Fruit fly (Drosophila melanogaster) whole organism, embryonic: Measurements from ENCODE around the gene Fas3.

ENCODE experiments used
- Asciz ChIP-seq: fragments of 200-800 bp; sonication (Bioruptor generic); optimal IDR thresholded peaks from 2 replicates; lab custom pipeline; 2017; ENCODE audit warnings: missing biosample characterization, mild to moderate bottlenecking, missing genetic modification characterization, missing genetic modification reagents
- CG11093 ChIP-seq: fragments of 200-800 bp; sonication (Bioruptor generic); IDR thresholded peaks from 3 replicates; pipeline ENCODE4 v1.3.6; 2022; ENCODE audit warnings: missing biosample characterization, missing genetic modification characterization
- CG13424 ChIP-seq: fragments of 200-800 bp; sonication (Bioruptor generic); optimal IDR thresholded peaks from 2 replicates; lab custom pipeline; 2019; ENCODE audit warnings: missing biosample characterization, mild to moderate bottlenecking, missing genetic modification characterization, moderate library complexity
- CG15479 ChIP-seq: fragments of 200-800 bp; sonication (Bioruptor generic); optimal IDR thresholded peaks from 3 replicates; lab custom pipeline; 2019; ENCODE audit warnings: missing biosample characterization, mild to moderate bottlenecking, missing genetic modification characterization, moderate library complexity
- CG15514 ChIP-seq: fragments of 200-800 bp; sonication (Bioruptor generic); optimal IDR thresholded peaks from 3 replicates; lab custom pipeline; 2017; ENCODE audit warnings: missing biosample characterization, missing genetic modification characterization, mild to moderate bottlenecking, moderate library complexity, missing genetic modification reagents
- CG1602 ChIP-seq: fragments of 200-800 bp; sonication (Bioruptor generic); optimal IDR thresholded peaks from 3 replicates; lab custom pipeline; 2016; ENCODE audit warnings: missing biosample characterization, missing genetic modification characterization
- CG17829 ChIP-seq: fragments of 200-800 bp; optimal IDR thresholded peaks from 2 replicates; lab custom pipeline; 2019; ENCODE audit warnings: missing biosample characterization, mild to moderate bottlenecking, missing genetic modification characterization, moderate library complexity
- CG1792 ChIP-seq: fragments of 200-800 bp; sonication (Bioruptor generic); optimal IDR thresholded peaks from 2 replicates; lab custom pipeline; 2016; ENCODE audit warnings: missing biosample characterization, missing genetic modification characterization
- CG18011 ChIP-seq: fragments of 200-800 bp; sonication (Bioruptor generic); optimal IDR thresholded peaks from 2 replicates; lab custom pipeline; 2017; ENCODE audit warnings: missing biosample characterization, missing genetic modification characterization, mild to moderate bottlenecking, moderate library complexity, missing genotype
- CG18262 ChIP-seq: fragments of 200-800 bp; optimal IDR thresholded peaks from 3 replicates; lab custom pipeline; 2019; ENCODE audit warnings: missing biosample characterization, mild to moderate bottlenecking, missing genetic modification characterization, moderate library complexity
- CG18599 ChIP-seq: fragments of 200-800 bp; sonication (Bioruptor generic); optimal IDR thresholded peaks from 3 replicates; lab custom pipeline; 2017; ENCODE audit warnings: missing biosample characterization, missing genetic modification characterization, mild to moderate bottlenecking, moderate library complexity, missing genetic modification reagents
- CG2129 ChIP-seq: fragments of 200-800 bp; sonication (Bioruptor generic); IDR thresholded peaks from 2 replicates; pipeline ENCODE4 v1.3.6; 2022; ENCODE audit warnings: missing biosample characterization, missing genetic modification characterization; ENCODE audit not compliant: partially characterized antibody
- CG2889 ChIP-seq: fragments of 200-800 bp; sonication (Bioruptor generic); IDR thresholded peaks from 3 replicates; pipeline ENCODE4 v1.3.6; 2022; ENCODE audit warnings: missing biosample characterization, missing genetic modification characterization
- CG32532 ChIP-seq: fragments of 200-800 bp; sonication (Bioruptor generic); IDR thresholded peaks from 2 replicates; pipeline ENCODE4 v1.3.6; 2022; ENCODE audit warnings: missing biosample characterization, missing genetic modification characterization
- CG3281 ChIP-seq: fragments of 200-800 bp; sonication (Bioruptor generic); optimal IDR thresholded peaks from 3 replicates; lab custom pipeline; 2017; ENCODE audit warnings: missing biosample characterization, mild to moderate bottlenecking, missing genetic modification characterization
- CG34422 ChIP-seq: fragments of 200-800 bp; sonication (Bioruptor generic); IDR thresholded peaks from 3 replicates; pipeline ENCODE4 v1.3.6; 2022; ENCODE audit warnings: missing biosample characterization, missing genetic modification characterization
- CG3726 ChIP-seq: fragments of 200-800 bp; sonication (Bioruptor generic); IDR thresholded peaks from 3 replicates; pipeline ENCODE4, ENCODE4 v1.3.6; 2022; ENCODE audit warnings: missing biosample characterization, missing genetic modification characterization
- CG4404 ChIP-seq: fragments of 200-800 bp; sonication (Bioruptor generic); IDR thresholded peaks from 2 replicates; pipeline ENCODE4 v1.3.6; 2022; ENCODE audit warnings: missing biosample characterization, missing genetic modification characterization
- CG6254 ChIP-seq: fragments of 200-800 bp; sonication (Bioruptor generic); optimal IDR thresholded peaks from 3 replicates; lab custom pipeline; 2017; ENCODE audit warnings: mild to moderate bottlenecking, missing biosample characterization, missing genetic modification reagents, missing genetic modification characterization
- CG6654 ChIP-seq: fragments of 200-800 bp; sonication (Bioruptor generic); optimal IDR thresholded peaks from 2 replicates; lab custom pipeline; 2017; ENCODE audit warnings: missing biosample characterization, mild to moderate bottlenecking, missing genetic modification characterization
- CG6765 ChIP-seq: fragments of 200-800 bp; sonication (Bioruptor generic); optimal IDR thresholded peaks from 3 replicates; lab custom pipeline; 2017; ENCODE audit warnings: missing biosample characterization, mild to moderate bottlenecking, missing genetic modification characterization
- CG6854 ChIP-seq: fragments of 200-800 bp; sonication (Bioruptor generic); optimal IDR thresholded peaks from 3 replicates; lab custom pipeline; 2017; ENCODE audit warnings: missing biosample characterization, mild to moderate bottlenecking, missing genetic modification characterization
- CG8388 ChIP-seq: fragments of 200-800 bp; sonication (Bioruptor generic); optimal IDR thresholded peaks from 2 replicates; lab custom pipeline; 2019; ENCODE audit warnings: missing biosample characterization, mild to moderate bottlenecking, missing genetic modification characterization, moderate library complexity
- CrebB ChIP-seq: fragments of 200-800 bp; sonication (Bioruptor generic); optimal IDR thresholded peaks from 3 replicates; lab custom pipeline; 2018; ENCODE audit warnings: missing biosample characterization, mild to moderate bottlenecking, missing genetic modification characterization
- Dbx ChIP-seq: fragments of 200-800 bp; sonication (Bioruptor generic); IDR thresholded peaks from 3 replicates; pipeline ENCODE4 v1.3.6; 2022; ENCODE audit warnings: missing biosample characterization, missing genetic modification characterization
- Doc3 ChIP-seq: fragments of 200-800 bp; sonication (Bioruptor generic); IDR thresholded peaks from 3 replicates; pipeline ENCODE4 v1.3.6; 2022; ENCODE audit warnings: missing biosample characterization, missing genetic modification characterization; ENCODE audit not compliant: partially characterized antibody
- HLH3B ChIP-seq: fragments of 200-800 bp; sonication (Bioruptor generic); IDR thresholded peaks from 2 replicates; pipeline ENCODE4 v1.3.6; 2022; ENCODE audit warnings: missing biosample characterization, missing genetic modification characterization
- Meics ChIP-seq: fragments of 200-800 bp; sonication (Bioruptor generic); optimal IDR thresholded peaks from 2 replicates; lab custom pipeline; 2017; ENCODE audit warnings: missing biosample characterization, mild to moderate bottlenecking, missing genetic modification characterization
- Mes4 ChIP-seq: fragments of 200-800 bp; sonication (Bioruptor generic); optimal IDR thresholded peaks from 2 replicates; lab custom pipeline; 2016; ENCODE audit warnings: missing biosample characterization, missing genetic modification characterization
- NC2α ChIP-seq: fragments of 200-800 bp; sonication (Bioruptor generic); optimal IDR thresholded peaks from 2 replicates; lab custom pipeline; 2016; ENCODE audit warnings: missing biosample characterization, missing genetic modification characterization
- Ptx1 ChIP-seq: fragments of 200-800 bp; sonication (Bioruptor generic); IDR thresholded peaks from 2 replicates; pipeline ENCODE4 v1.3.6; 2022; ENCODE audit warnings: missing biosample characterization, missing genetic modification characterization
- Rx ChIP-seq: fragments of 200-800 bp; sonication (Bioruptor generic); IDR thresholded peaks from 2 replicates; pipeline ENCODE4 v1.3.6; 2022; ENCODE audit warnings: missing biosample characterization, missing genetic modification characterization
- Tbp ChIP-seq: fragments of >200 bp; optimal IDR thresholded peaks from 2 replicates; lab custom pipeline; 2018; ENCODE audit warnings: missing biosample characterization, missing genetic modification characterization
- amos ChIP-seq: fragments of 200-800 bp; sonication (Bioruptor generic); IDR thresholded peaks from 2 replicates; pipeline ENCODE4 v1.3.6; 2022; ENCODE audit warnings: missing biosample characterization, missing genetic modification characterization; ENCODE audit not compliant: partially characterized antibody
- ase ChIP-seq: fragments of 200-800 bp; sonication (Bioruptor generic); IDR thresholded peaks from 3 replicates; pipeline ENCODE4 v1.3.6; 2022; ENCODE audit warnings: missing biosample characterization, missing genetic modification characterization
- btn ChIP-seq: fragments of 200-800 bp; sonication (Bioruptor generic); optimal IDR thresholded peaks from 2 replicates; lab custom pipeline; 2016; ENCODE audit warnings: missing biosample characterization, missing genetic modification characterization
- cas ChIP-seq: fragments of 200-800 bp; sonication (Bioruptor generic); IDR thresholded peaks from 2 replicates; pipeline ENCODE4 v1.3.6; 2022; ENCODE audit warnings: missing biosample characterization, missing genetic modification characterization
- caup ChIP-seq: fragments of 200-800 bp; sonication (Bioruptor generic); optimal IDR thresholded peaks from 3 replicates; lab custom pipeline; 2017; ENCODE audit warnings: missing biosample characterization, mild to moderate bottlenecking, missing genetic modification characterization, moderate library complexity; ENCODE audit not compliant: severe bottlenecking
- dmrt11E ChIP-seq: fragments of 200-800 bp; sonication (Bioruptor generic); optimal IDR thresholded peaks from 3 replicates; lab custom pipeline; 2018; ENCODE audit warnings: missing biosample characterization, mild to moderate bottlenecking, missing genetic modification characterization, moderate library complexity
- kah ChIP-seq: fragments of 200-800 bp; sonication (Bioruptor generic); optimal IDR thresholded peaks from 2 replicates; lab custom pipeline; 2018; ENCODE audit warnings: missing biosample characterization, mild to moderate bottlenecking, missing genetic modification characterization
- kni ChIP-seq: fragments of 200-800 bp; sonication (Bioruptor generic); optimal IDR thresholded peaks from 3 replicates; lab custom pipeline; 2017; ENCODE audit warnings: mild to moderate bottlenecking, missing biosample characterization, missing genetic modification reagents, missing genetic modification characterization
- lab ChIP-seq: fragments of 200-800 bp; sonication (Bioruptor generic); optimal IDR thresholded peaks from 3 replicates; lab custom pipeline; 2017; ENCODE audit warnings: missing biosample characterization, missing genetic modification characterization, mild to moderate bottlenecking, moderate library complexity, missing genetic modification reagents
- pfk ChIP-seq: fragments of 200-800 bp; sonication (Bioruptor generic); optimal IDR thresholded peaks from 2 replicates; lab custom pipeline; 2018; ENCODE audit warnings: missing biosample characterization, mild to moderate bottlenecking, missing genetic modification characterization, moderate library complexity
- pita ChIP-seq: fragments of 200-800 bp; sonication (Bioruptor generic); optimal IDR thresholded peaks from 2 replicates; lab custom pipeline; 2017; ENCODE audit warnings: missing biosample characterization, mild to moderate bottlenecking, missing genetic modification characterization
- pros ChIP-seq: fragments of 200-800 bp; sonication (Bioruptor generic); optimal IDR thresholded peaks from 3 replicates; lab custom pipeline; 2019; ENCODE audit warnings: missing biosample characterization, mild to moderate bottlenecking, missing genetic modification characterization, moderate library complexity
- ranshi ChIP-seq: fragments of 200-800 bp; sonication (Bioruptor generic); IDR thresholded peaks from 2 replicates; pipeline ENCODE4 v1.3.6; 2022; ENCODE audit warnings: missing biosample characterization, missing genetic modification characterization
- run ChIP-seq: fragments of 200-800 bp; sonication (Bioruptor generic); optimal IDR thresholded peaks from 3 replicates; lab custom pipeline; 2018; ENCODE audit warnings: missing biosample characterization, mild to moderate bottlenecking, missing genetic modification characterization
- slou ChIP-seq: fragments of 200-800 bp; sonication (Bioruptor generic); optimal IDR thresholded peaks from 3 replicates; lab custom pipeline; 2016; ENCODE audit warnings: missing biosample characterization, missing genetic modification characterization
- trem ChIP-seq: fragments of 200-800 bp; optimal IDR thresholded peaks from 3 replicates; lab custom pipeline; 2019; ENCODE audit warnings: missing biosample characterization, mild to moderate bottlenecking, missing genetic modification characterization, moderate library complexity

The Fas3 gene

dm6 chr2L:18305057-18305829 lies 14.7 kb upstream of the Fas3 start (continued):
- TF ChIP-seq CG32532 (no peak), caup (GFP tag; lab: Kevin White, UChicago) (no peak), CG34422 (GFP tag; lab: Robert Waterston, UW) (no peak; the same call in 2 of the 3 replicates), HLH3B (GFP tag; lab: Robert Waterston, UW) (peak; percentile 47; the same call in 1 of the 2 replicates), CG8388 (peak; percentile 69), CG18011 (GFP tag; lab: Kevin White, UChicago) (no peak), trem (tag; lab: Kevin White, UChicago) (peak; percentile 76), run (tag; lab: Kevin White, UChicago) (no peak), kah (peak; percentile 31), kni (GFP tag; lab: Kevin White, UChicago) (peak; percentile 75), CG6654 (GFP tag; lab: Kevin White, UChicago) (no peak), CG11093 (peak; percentile 48; the same call in 1 of the 3 replicates), Tbp (GFP tag; lab: Kevin White, UChicago) (no peak), Meics (GFP tag; lab: Kevin White, UChicago) (peak; percentile 27), slou (GFP tag; lab: Kevin White, UChicago) (no peak), ranshi (no peak), CG1792 (GFP tag; lab: Kevin White, UChicago) (no peak), CG4404 (GFP tag; lab: Robert Waterston, UW) (peak; percentile 87), CG3281 (GFP tag; lab: Kevin White, UChicago) (no peak), NC2α (GFP tag; lab: Kevin White, UChicago) (no peak), CrebB (tag; lab: Kevin White, UChicago) (no peak), CG1602 (GFP tag; lab: Kevin White, UChicago) (peak; percentile 66), CG18262 (tag; lab: Kevin White, UChicago) (peak; percentile 94), Rx (GFP tag; lab: Robert Waterston, UW) (no peak), Mes4 (GFP tag; lab: Kevin White, UChicago) (no peak), CG6765 (no peak), pfk (GFP tag; lab: Kevin White, UChicago) (no peak), CG13424 (peak; percentile 78), pita (GFP tag; lab: Kevin White, UChicago) (no peak), Ptx1 (GFP tag; lab: Robert Waterston, UW) (peak; percentile 34; the same call in 1 of the 2 replicates), Asciz (peak; percentile 48), CG17829 (peak; percentile 89), CG3726 (no peak; the same call in 2 of the 3 replicates), CG15514 (GFP tag; lab: Kevin White, UChicago) (no peak), pros (GFP tag; lab: Kevin White, UChicago) (peak; percentile 93), dmrt11E (tag; lab: Kevin White, UChicago) (peak; percentile 98), CG18599 (GFP tag; lab: Kevin White, UChicago) (peak; percentile 25), ase (GFP tag; lab: Robert Waterston, UW) (no peak), CG6254 (GFP tag; lab: Kevin White, UChicago) (peak; percentile 49), CG2129 (no peak), Doc3 (no peak), cas (GFP tag; lab: Robert Waterston, UW) (no peak), btn (no peak), lab (GFP tag; lab: Kevin White, UChicago) (peak; percentile 24), CG15479 (GFP tag; lab: Kevin White, UChicago) (peak; percentile 67), CG2889 (GFP tag; lab: Robert Waterston, UW) (no peak), CG6854 (GFP tag; lab: Kevin White, UChicago) (no peak), Dbx (GFP tag; lab: Robert Waterston, UW) (no peak), amos (GFP tag; lab: Robert Waterston, UW) (no peak)
